Worm (Caenorhabditis elegans) whole organism, late embryonic: ENCODE results near the gene F58F9.1.

Experiments
- K02D7.2 ChIP-seq: sonication (generic microtip); optimal IDR thresholded peaks from 2 replicates; lab custom pipeline; 2017; ENCODE audit warnings: mild to moderate bottlenecking, missing genetic modification characterization, missing compliant biosample characterization
- ama-1 ChIP-seq: fragments of 150-350 bp; optimal IDR thresholded peaks from 2 replicates; lab custom pipeline; 2014
- elt-2 ChIP-seq: sonication (generic microtip); optimal IDR thresholded peaks from 2 replicates; lab custom pipeline; 2016; ENCODE audit warnings: missing genetic modification reagents, missing genetic modification characterization, missing compliant biosample characterization
- pha-4 ChIP-seq: fragments of 150-350 bp; optimal IDR thresholded peaks from 2 replicates; lab custom pipeline; 2018; ENCODE audit warnings: missing biosample characterization, missing genetic modification reagents, missing genetic modification characterization
- sox-2 ChIP-seq: fragments of 200-800 bp; sonication (Bioruptor generic); IDR thresholded peaks from 2 replicates; pipeline ENCODE4 v1.3.6; 2022; ENCODE audit warnings: missing genetic modification reagents, missing genetic modification characterization, missing compliant biosample characterization

ce11 chrIV:6271923-6272322 is 22.3 kb downstream of the F58F9.1 start, which contains the start of gene srv-31:
- no peak for TF ChIP-seq sox-2
- no peak for TF ChIP-seq ama-1
- TF ChIP-seq pha-4 (tag; lab: Kevin White, UChicago): no peak
- no peak for TF ChIP-seq K02D7.2
- no peak for TF ChIP-seq elt-2 (tag; lab: Kevin White, UChicago)
